Worm (Caenorhabditis elegans) whole organism, L3 larva: ENCODE results near the gene col-126.

Experiments
- R02D3.7 ChIP-seq: fragments of 150-350 bp; optimal IDR thresholded peaks from 2 replicates; lab custom pipeline; 2014; ENCODE audit warnings: missing biosample characterization, missing genetic modification characterization
- nhr-77 ChIP-seq: fragments of 150-350 bp; optimal IDR thresholded peaks from 2 replicates; lab custom pipeline; 2014; ENCODE audit warnings: missing biosample characterization, missing genetic modification characterization
- tbx-2 ChIP-seq: sonication (generic microtip); optimal IDR thresholded peaks from 2 replicates; lab custom pipeline; 2016; ENCODE audit warnings: mild to moderate bottlenecking, missing genetic modification characterization, missing compliant biosample characterization

ce11 chrIV:11269483-11269882 is 6.3 kb downstream of the col-126 start:
- TF ChIP-seq R02D3.7 (no peak), tbx-2 (tag; lab: Kevin White, UChicago) (no peak), nhr-77 (tag; lab: Kevin White, UChicago) (no peak)
